Fruit fly (Drosophila melanogaster) whole organism, embryonic: ENCODE results near the gene CG4338.

Experiments
- CG10147 ChIP-seq: fragments of 200-800 bp; sonication (Bioruptor generic); optimal IDR thresholded peaks from 2 replicates; lab custom pipeline; 2019; ENCODE audit warnings: missing biosample characterization, mild to moderate bottlenecking, missing genetic modification characterization, moderate library complexity
- CG10267 ChIP-seq: fragments of 200-800 bp; sonication (Bioruptor generic); optimal IDR thresholded peaks from 2 replicates; lab custom pipeline; 2018; ENCODE audit warnings: missing biosample characterization, mild to moderate bottlenecking, missing genetic modification characterization, moderate library complexity
- CG11723 ChIP-seq: fragments of 200-800 bp; sonication (Bioruptor generic); optimal IDR thresholded peaks from 2 replicates; lab custom pipeline; 2017; ENCODE audit warnings: missing biosample characterization, mild to moderate bottlenecking, missing genetic modification characterization
- CG13624 ChIP-seq: fragments of 200-800 bp; sonication (Bioruptor generic); optimal IDR thresholded peaks from 2 replicates; lab custom pipeline; 2016; ENCODE audit warnings: missing biosample characterization, missing genetic modification characterization
- CG14965 ChIP-seq: fragments of 200-800 bp; sonication (Bioruptor generic); optimal IDR thresholded peaks from 2 replicates; lab custom pipeline; 2016; ENCODE audit warnings: missing biosample characterization, missing genetic modification characterization, borderline replicate concordance
- CG1647 ChIP-seq: fragments of 200-800 bp; sonication (Bioruptor generic); optimal IDR thresholded peaks from 3 replicates; lab custom pipeline; 2016; ENCODE audit warnings: missing biosample characterization, missing genetic modification characterization
- CG17385 ChIP-seq: fragments of 200-800 bp; sonication (Bioruptor generic); optimal IDR thresholded peaks from 3 replicates; lab custom pipeline; 2018; ENCODE audit warnings: missing biosample characterization, mild to moderate bottlenecking, missing genetic modification characterization
- CG18476 ChIP-seq: fragments of 200-800 bp; sonication (Bioruptor generic); optimal IDR thresholded peaks from 2 replicates; lab custom pipeline; 2016; ENCODE audit warnings: missing biosample characterization, mild to moderate bottlenecking, missing genetic modification characterization
- CG18619 ChIP-seq: fragments of 200-800 bp; sonication (Bioruptor generic); optimal IDR thresholded peaks from 3 replicates; lab custom pipeline; 2017; ENCODE audit warnings: missing biosample characterization, mild to moderate bottlenecking, missing genetic modification characterization
- CG18764 ChIP-seq: fragments of 200-800 bp; sonication (Bioruptor generic); optimal IDR thresholded peaks from 3 replicates; lab custom pipeline; 2016; ENCODE audit warnings: missing biosample characterization, missing genetic modification characterization
- CG2199 ChIP-seq: fragments of 200-800 bp; sonication (Bioruptor generic); IDR thresholded peaks from 3 replicates; pipeline ENCODE4 v1.3.6; 2022; ENCODE audit warnings: missing biosample characterization, missing genetic modification characterization
- CG2202 ChIP-seq: fragments of 200-800 bp; sonication (Bioruptor generic); optimal IDR thresholded peaks from 2 replicates; lab custom pipeline; 2018; ENCODE audit warnings: missing biosample characterization, mild to moderate bottlenecking, missing genetic modification characterization
- CG30403 ChIP-seq: fragments of 200-800 bp; sonication (Bioruptor generic); optimal IDR thresholded peaks from 3 replicates; lab custom pipeline; 2016; ENCODE audit warnings: missing biosample characterization, missing genetic modification characterization
- CG3163 ChIP-seq: fragments of 200-800 bp; sonication (Bioruptor generic); optimal IDR thresholded peaks from 3 replicates; lab custom pipeline; 2016; ENCODE audit warnings: missing biosample characterization, missing genetic modification characterization
- CG43689 ChIP-seq: fragments of 200-800 bp; sonication (Bioruptor generic); IDR thresholded peaks from 2 replicates; pipeline ENCODE4 v1.3.6; 2022; ENCODE audit warnings: missing biosample characterization, missing genetic modification characterization
- CG4424 ChIP-seq: fragments of 200-800 bp; sonication (Bioruptor generic); optimal IDR thresholded peaks from 3 replicates; lab custom pipeline; 2016; ENCODE audit warnings: missing biosample characterization, missing genetic modification characterization
- CG4707 ChIP-seq: fragments of 200-800 bp; sonication (Bioruptor generic); optimal IDR thresholded peaks from 2 replicates; lab custom pipeline; 2018; ENCODE audit warnings: missing biosample characterization, mild to moderate bottlenecking, missing genetic modification characterization, moderate library complexity
- CG8281 ChIP-seq: fragments of 200-800 bp; sonication (Bioruptor generic); optimal IDR thresholded peaks from 2 replicates; lab custom pipeline; 2018; ENCODE audit warnings: missing biosample characterization, mild to moderate bottlenecking, missing genetic modification characterization, moderate library complexity
- CG8290 ChIP-seq, 3 experiments: fragments of 200-800 bp; sonication (Bioruptor generic); optimal IDR thresholded peaks; 2 replicates each; lab custom pipeline; 2016 to 2019; ENCODE audit warnings: missing biosample characterization in 3 of 3, missing genetic modification characterization in 3 of 3, mild to moderate bottlenecking in 2 of 3, moderate library complexity in 1 of 3
- CG8944 ChIP-seq: fragments of 200-800 bp; sonication (Bioruptor generic); optimal IDR thresholded peaks from 3 replicates; lab custom pipeline; 2016; ENCODE audit warnings: missing biosample characterization, missing genetic modification characterization
- Dref ChIP-seq: fragments of 200-800 bp; sonication (Bioruptor generic); IDR thresholded peaks from 2 replicates; pipeline ENCODE4 v1.3.6; 2022; ENCODE audit warnings: missing biosample characterization, missing genetic modification characterization
- Eip74EF ChIP-seq, 2 experiments: fragments of 200-800 bp in 1 of 2; fragments of >200 bp in 1 of 2; sonication (Bioruptor generic) in 1 of 2; optimal IDR thresholded peaks; 2 replicates each; lab custom pipeline; 2017 to 2019; ENCODE audit warnings: missing biosample characterization in 2 of 2, missing genetic modification characterization in 2 of 2, mild to moderate bottlenecking in 1 of 2, moderate library complexity in 1 of 2
- Hr78 ChIP-seq, 2 experiments: fragments of 200-800 bp in 1 of 2; fragments of >200 bp in 1 of 2; sonication (Bioruptor generic) in 1 of 2; optimal IDR thresholded peaks; 2 replicates each; lab custom pipeline; 2017 to 2019; ENCODE audit warnings: missing biosample characterization in 2 of 2, missing genetic modification characterization in 2 of 2, mild to moderate bottlenecking in 1 of 2, moderate library complexity in 1 of 2
- Nf-YB ChIP-seq: fragments of 200-800 bp; sonication (Bioruptor generic); optimal IDR thresholded peaks from 3 replicates; lab custom pipeline; 2019; ENCODE audit warnings: missing biosample characterization, mild to moderate bottlenecking, missing genetic modification characterization, moderate library complexity
- Pdp1 ChIP-seq, 2 experiments: fragments of 200-800 bp; sonication (Bioruptor generic); optimal IDR thresholded peaks; 3 replicates each; lab custom pipeline; 2016; ENCODE audit warnings: missing biosample characterization in 2 of 2, missing genetic modification characterization in 2 of 2, mild to moderate bottlenecking in 1 of 2, moderate library complexity in 1 of 2
- Sox102F ChIP-seq: fragments of 200-800 bp; sonication (Bioruptor generic); optimal IDR thresholded peaks from 2 replicates; lab custom pipeline; 2018; ENCODE audit warnings: missing biosample characterization, mild to moderate bottlenecking, missing genetic modification characterization, moderate library complexity
- Trl ChIP-seq, 3 experiments: fragments of >200 bp in 2 of 3; fragments of 200-800 bp in 1 of 3; sonication (Bioruptor generic) in 1 of 3; optimal IDR thresholded peaks; 2 replicates in 1 of 3; 3 replicates in 2 of 3; lab custom pipeline; 2016 to 2017; ENCODE audit warnings: missing biosample characterization in 1 of 3, missing genetic modification characterization in 1 of 3
- ap ChIP-seq: fragments of 200-800 bp; sonication (Bioruptor generic); IDR thresholded peaks from 2 replicates; pipeline ENCODE4 v1.3.6; 2022; ENCODE audit warnings: missing biosample characterization, missing genetic modification characterization
- danr ChIP-seq: fragments of 200-800 bp; sonication (Bioruptor generic); IDR thresholded peaks from 2 replicates; pipeline ENCODE4 v1.3.6; 2022; ENCODE audit warnings: missing biosample characterization, missing genetic modification characterization
- disco-r ChIP-seq: fragments of 200-800 bp; sonication (Bioruptor generic); optimal IDR thresholded peaks from 2 replicates; lab custom pipeline; 2016; ENCODE audit warnings: missing biosample characterization, missing genetic modification characterization
- dpn ChIP-seq, 2 experiments: fragments of 200-800 bp; sonication (Bioruptor generic); optimal IDR thresholded peaks; 3 replicates each; lab custom pipeline; 2016; ENCODE audit warnings: missing biosample characterization in 2 of 2, missing genetic modification characterization in 2 of 2
- emc ChIP-seq: fragments of 200-800 bp; sonication (Bioruptor generic); optimal IDR thresholded peaks from 2 replicates; lab custom pipeline; 2016; ENCODE audit warnings: missing biosample characterization, missing genetic modification characterization
- ems ChIP-seq: fragments of 200-800 bp; sonication (Bioruptor generic); optimal IDR thresholded peaks from 3 replicates; lab custom pipeline; 2016; ENCODE audit warnings: missing biosample characterization, missing genetic modification characterization
- exex ChIP-seq: fragments of 200-800 bp; sonication (Bioruptor generic); optimal IDR thresholded peaks from 4 replicates; lab custom pipeline; 2018; ENCODE audit warnings: missing biosample characterization, mild to moderate bottlenecking, missing genetic modification characterization, moderate library complexity
- eyg ChIP-seq: fragments of 200-800 bp; sonication (Bioruptor generic); optimal IDR thresholded peaks from 3 replicates; lab custom pipeline; 2016; ENCODE audit warnings: missing biosample characterization, missing genetic modification characterization
- fd3F ChIP-seq: fragments of 200-800 bp; sonication (Bioruptor generic); optimal IDR thresholded peaks from 2 replicates; lab custom pipeline; 2018; ENCODE audit warnings: missing biosample characterization, mild to moderate bottlenecking, missing genetic modification characterization, moderate library complexity
- gce ChIP-seq: fragments of 200-800 bp; sonication (Bioruptor generic); IDR thresholded peaks from 3 replicates; pipeline ENCODE4 v1.3.6; 2022; ENCODE audit warnings: missing biosample characterization, missing genetic modification characterization
- klu ChIP-seq: fragments of 200-800 bp; sonication (Bioruptor generic); IDR thresholded peaks from 2 replicates; pipeline ENCODE4 v1.3.6; 2022; ENCODE audit warnings: missing biosample characterization, missing genetic modification characterization
- lola ChIP-seq, 3 experiments: fragments of >200 bp in 2 of 3; fragments of 200-800 bp in 1 of 3; sonication (Bioruptor generic) in 1 of 3; optimal IDR thresholded peaks; 2 replicates each; lab custom pipeline; 2017 to 2019; ENCODE audit warnings: missing biosample characterization in 3 of 3, missing genetic modification characterization in 3 of 3, mild to moderate bottlenecking in 1 of 3, moderate library complexity in 1 of 3
- peb ChIP-seq: fragments of 200-800 bp; sonication (Bioruptor generic); IDR thresholded peaks from 2 replicates; pipeline ENCODE4 v1.3.6; 2022; ENCODE audit warnings: missing biosample characterization, missing genetic modification characterization
- prd ChIP-seq, 3 experiments: fragments of >200 bp in 2 of 3; fragments of 200-800 bp in 1 of 3; sonication (Bioruptor generic) in 1 of 3; optimal IDR thresholded peaks in 2 of 3; IDR thresholded peaks in 1 of 3; 2 replicates in 2 of 3; 3 replicates in 1 of 3; pipeline versions ENCODE4 v1.3.6 to Lab custom; 2017 to 2022; ENCODE audit warnings: missing biosample characterization in 1 of 3, missing genetic modification characterization in 1 of 3
- pum ChIP-seq: fragments of 200-800 bp; sonication (Bioruptor generic); optimal IDR thresholded peaks from 2 replicates; lab custom pipeline; 2016; ENCODE audit warnings: missing biosample characterization, missing genetic modification characterization
- sd ChIP-seq: fragments of 200-800 bp; sonication (Bioruptor generic); optimal IDR thresholded peaks from 3 replicates; lab custom pipeline; 2018; ENCODE audit warnings: missing biosample characterization, mild to moderate bottlenecking, missing genetic modification characterization, moderate library complexity
- shn ChIP-seq: fragments of 200-800 bp; sonication (Bioruptor generic); optimal IDR thresholded peaks from 3 replicates; lab custom pipeline; 2016; ENCODE audit warnings: missing biosample characterization, missing genetic modification characterization
- wek ChIP-seq: fragments of 200-800 bp; sonication (Bioruptor generic); optimal IDR thresholded peaks from 3 replicates; lab custom pipeline; 2018; ENCODE audit warnings: missing biosample characterization, mild to moderate bottlenecking, missing genetic modification characterization, moderate library complexity

CG4338 gene

DNA sequence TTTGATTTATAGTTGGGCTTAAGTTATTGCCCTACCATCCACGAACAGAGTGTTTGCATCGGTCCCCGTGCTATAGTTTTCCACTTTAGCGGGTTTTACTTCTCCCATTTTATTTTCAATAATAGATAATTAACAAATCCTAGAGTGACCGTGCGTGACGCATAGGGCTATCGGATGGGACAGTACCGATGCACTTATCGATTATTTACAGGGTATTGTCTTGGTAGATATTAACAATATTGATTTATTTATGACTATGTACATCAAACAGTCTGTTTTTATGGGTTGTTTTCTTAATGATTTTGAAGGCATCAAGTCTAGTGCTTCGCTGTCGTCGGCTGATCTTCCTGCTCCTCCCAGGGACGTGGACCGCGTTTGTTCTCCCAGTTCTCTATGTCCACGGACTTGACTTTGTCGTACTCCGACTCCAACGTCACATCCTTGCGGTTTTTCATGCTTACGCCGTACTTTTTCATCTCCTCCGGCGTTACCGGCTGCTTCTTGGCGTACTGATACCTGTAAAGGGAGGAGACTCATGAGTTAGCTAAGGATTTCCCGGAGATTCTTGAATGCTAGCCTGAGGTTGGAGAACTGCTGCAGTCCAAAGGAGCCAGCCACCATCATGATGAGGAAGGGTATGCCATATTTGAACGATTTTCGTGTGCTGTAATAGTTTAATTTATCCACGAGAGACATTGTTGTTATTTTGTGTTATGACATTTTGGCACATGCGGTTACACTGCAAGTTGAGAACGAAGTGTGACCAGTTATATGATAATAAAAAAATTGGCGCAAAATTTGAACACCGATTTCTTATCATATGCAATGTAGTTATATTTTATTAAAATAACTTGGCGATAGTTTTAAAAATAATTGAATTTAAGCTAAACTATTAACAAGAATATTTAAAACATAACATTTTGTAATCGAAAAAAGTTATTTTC is 2.9 kb downstream of the CG4338 start, which contains the start of the genes MRG15 and Tm1 (continued):
- TF ChIP-seq Eip74EF (GFP tag; optimal IDR thresholded peaks at IDR 0.05; lab: Kevin White, UChicago) (no peak), Nf-YB (GFP tag; lab: Kevin White, UChicago) (no peak), CG2202 (tag; lab: Kevin White, UChicago) (no peak), lola (GFP tag; optimal IDR thresholded peaks at IDR 0.05; lab: Kevin White, UChicago) (no peak), CG10267 (tag; lab: Kevin White, UChicago) (no peak), gce (no peak), CG8944 (no peak), CG3163 (GFP tag; lab: Kevin White, UChicago) (no peak), CG8281 (tag; lab: Kevin White, UChicago) (no peak), dpn (GFP tag; optimal IDR thresholded peaks at IDR 0.05; lab: Kevin White, UChicago) (peak; percentile 0 to 22), CG4707 (GFP tag; lab: Kevin White, UChicago) (no peak), emc (GFP tag; lab: Kevin White, UChicago) (no peak), CG11723 (GFP tag; lab: Kevin White, UChicago) (no peak), shn (GFP tag; lab: Kevin White, UChicago) (no peak), Pdp1 (GFP tag; optimal IDR thresholded peaks at IDR 0.05; lab: Kevin White, UChicago) (peak in 1 of 2 experiments; percentile 95), CG2199 (no peak), pum (GFP tag; lab: Kevin White, UChicago) (no peak), CG18619 (GFP tag; lab: Kevin White, UChicago) (no peak), CG17385 (GFP tag; lab: Kevin White, UChicago) (no peak), CG14965 (GFP tag; lab: Kevin White, UChicago) (no peak), Trl (optimal IDR thresholded peaks at IDR 0.05; lab: Kevin White, UChicago) (no peak), Trl (GFP tag; optimal IDR thresholded peaks at IDR 0.05; lab: Kevin White, UChicago) (no peak), CG43689 (GFP tag; lab: Robert Waterston, UW) (no peak), Sox102F (no peak), CG4424 (GFP tag; lab: Kevin White, UChicago) (no peak), peb (GFP tag; lab: Robert Waterston, UW) (no peak), CG18764 (GFP tag; lab: Kevin White, UChicago) (no peak), CG18476 (GFP tag; lab: Kevin White, UChicago) (no peak), prd (optimal IDR thresholded peaks at IDR 0.05; lab: Kevin White, UChicago) (no peak), prd (GFP tag; IDR thresholded peaks at IDR 0.05; lab: Robert Waterston, UW) (no peak), klu (no peak), CG30403 (GFP tag; lab: Kevin White, UChicago) (no peak), exex (tag; lab: Kevin White, UChicago) (peak; percentile 45)
- TF ChIP-seq, all 482 proteins: peak for 82

DNA sequence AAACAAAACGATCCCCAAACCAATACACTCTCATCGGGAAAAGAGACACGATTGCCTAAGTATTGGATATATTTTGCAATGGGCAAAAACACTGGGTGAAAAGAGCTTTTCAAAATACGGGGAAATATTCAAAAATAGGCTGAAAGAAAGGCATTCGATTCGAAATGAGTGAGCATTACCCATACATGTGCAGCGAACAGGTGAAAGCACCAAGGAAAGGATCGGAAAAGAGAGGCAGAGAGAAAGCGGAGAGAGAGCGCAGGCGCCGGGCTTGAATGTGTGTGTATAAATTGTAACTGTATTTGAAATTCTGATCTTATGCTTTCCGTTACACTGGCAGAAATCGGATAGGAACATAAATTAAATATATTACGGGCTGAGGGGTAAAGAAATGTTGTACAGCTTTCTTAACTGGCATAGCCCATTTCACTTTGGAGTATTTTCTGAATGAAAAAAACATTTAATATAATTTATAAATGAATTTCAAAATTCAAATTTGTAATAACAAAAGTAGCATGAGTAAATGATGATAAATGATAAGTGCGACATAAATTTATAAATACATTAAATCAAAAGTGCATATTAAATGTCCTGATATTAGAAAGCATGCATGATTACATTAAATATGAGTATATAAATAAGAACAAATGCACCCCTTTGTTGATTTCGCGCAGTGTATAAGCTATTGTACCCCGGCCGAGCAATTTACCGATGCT is 5.5 kb downstream of the CG4338 start:
- TF ChIP-seq CG13624 (GFP tag; lab: Kevin White, UChicago): no peak
- TF ChIP-seq eyg (GFP tag; lab: Kevin White, UChicago): no peak
- TF ChIP-seq CG8290 (GFP tag; optimal IDR thresholded peaks at IDR 0.05; lab: Kevin White, UChicago): peak; percentile 65
- TF ChIP-seq CG8290 (tag; optimal IDR thresholded peaks at IDR 0.05; lab: Kevin White, UChicago): peak in 1 of 2 experiments; percentile 16
- no peak for TF ChIP-seq CG1647 (GFP tag; lab: Kevin White, UChicago)
- TF ChIP-seq danr (GFP tag; lab: Robert Waterston, UW): no peak
- TF ChIP-seq CG10147 (GFP tag; lab: Kevin White, UChicago): peak; percentile 63
- TF ChIP-seq fd3F (GFP tag; lab: Kevin White, UChicago): peak; percentile 36
- TF ChIP-seq wek (GFP tag; lab: Kevin White, UChicago): no peak
- no peak for TF ChIP-seq ems
- TF ChIP-seq ap: no peak
- TF ChIP-seq disco-r (GFP tag; lab: Kevin White, UChicago): no peak
- no peak for TF ChIP-seq Dref (GFP tag; lab: Robert Waterston, UW)
- TF ChIP-seq Hr78 (GFP tag; optimal IDR thresholded peaks at IDR 0.05; lab: Kevin White, UChicago): peak in 1 of 2 experiments; percentile 64
- TF ChIP-seq sd: no peak
